Fruit fly (Drosophila melanogaster): ENCODE measurements around the gene Scgbeta.

DNA sequence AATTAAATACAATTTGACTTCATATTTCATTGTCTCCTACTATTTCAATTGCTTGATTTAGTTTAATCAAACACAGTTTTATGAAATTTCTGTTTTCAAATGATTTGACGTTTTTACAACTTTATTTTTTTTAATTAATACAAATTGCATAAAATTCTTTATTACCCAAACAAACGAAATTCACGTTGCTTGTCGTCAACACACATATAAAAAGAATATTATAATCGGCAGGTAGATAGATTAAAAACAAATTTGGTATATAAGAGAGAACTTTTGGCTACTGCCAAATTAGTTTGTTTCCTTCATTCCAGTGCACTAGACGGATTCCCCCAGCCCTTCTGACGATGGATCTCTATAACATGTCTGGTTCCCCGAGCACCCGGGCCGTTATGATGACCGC, 45.4 kb downstream of the Scgbeta start, which contains the start of gene GstD6:
- no peak for TF ChIP-seq CG14711 (tag; optimal IDR thresholded peaks at IDR 0.05)
- no peak for TF ChIP-seq pad (GFP tag; optimal IDR thresholded peaks at IDR 0.05)
- no peak for TF ChIP-seq CG7101 (tag; optimal IDR thresholded peaks at IDR 0.05)
- no peak for TF ChIP-seq cnc (optimal IDR thresholded peaks at IDR 0.05)
- no peak for TF ChIP-seq toe (GFP tag; optimal IDR thresholded peaks at IDR 0.05)
- no peak for TF ChIP-seq Crg-1 (GFP tag; optimal IDR thresholded peaks at IDR 0.05)
- TF ChIP-seq Mnt (GFP tag; optimal IDR thresholded peaks at IDR 0.05): no peak

Measured in whole organism, adult.